Fruit fly (Drosophila melanogaster): Measurements from ENCODE around the gene CG8997.

dm6 chr2L:13867653-13868052 is 22.5 kb upstream of the CG8997 start:
- TF ChIP-seq CTCF (optimal IDR thresholded peaks at IDR 0.05) (no peak), CG8478 (optimal IDR thresholded peaks at IDR 0.05) (no peak)
